Fruit fly (Drosophila melanogaster) whole organism, adult: ENCODE data around the gene cyc.

Experiments used
- CG11617 ChIP-seq: fragments of 200-800 bp; sonication (Bioruptor generic); optimal IDR thresholded peaks from 2 replicates; lab custom pipeline; 2017; ENCODE audit warnings: mild to moderate bottlenecking, missing biosample characterization, missing genetic modification reagents, missing genetic modification characterization
- CG12768 ChIP-seq: fragments of 200-800 bp; sonication (Bioruptor generic); optimal IDR thresholded peaks from 2 replicates; lab custom pipeline; 2017; ENCODE audit warnings: missing biosample characterization, missing genetic modification characterization, mild to moderate bottlenecking, moderate library complexity, missing genetic modification reagents
- CG14711 ChIP-seq: fragments of 200-800 bp; sonication (Bioruptor generic); optimal IDR thresholded peaks from 2 replicates; lab custom pipeline; 2018; ENCODE audit warnings: missing biosample characterization, mild to moderate bottlenecking, missing genetic modification characterization, moderate library complexity
- CG1620 ChIP-seq: fragments of 200-800 bp; sonication (Bioruptor generic); optimal IDR thresholded peaks from 2 replicates; lab custom pipeline; 2016; ENCODE audit warnings: missing biosample characterization, missing genetic modification characterization
- CG33017 ChIP-seq: fragments of 200-800 bp; sonication (Bioruptor generic); optimal IDR thresholded peaks from 2 replicates; lab custom pipeline; 2018; ENCODE audit warnings: missing biosample characterization, mild to moderate bottlenecking, missing genetic modification characterization, moderate library complexity
- CG5204 ChIP-seq: fragments of 200-800 bp; sonication (Bioruptor generic); optimal IDR thresholded peaks from 2 replicates; lab custom pipeline; 2016; ENCODE audit warnings: missing biosample characterization, missing genetic modification characterization
- CG7045 ChIP-seq: fragments of 200-800 bp; sonication (Bioruptor generic); optimal IDR thresholded peaks from 2 replicates; lab custom pipeline; 2017; ENCODE audit warnings: missing biosample characterization, mild to moderate bottlenecking, missing genetic modification characterization
- CG7101 ChIP-seq: fragments of 200-800 bp; sonication (Bioruptor generic); optimal IDR thresholded peaks from 2 replicates; lab custom pipeline; 2018; ENCODE audit warnings: missing biosample characterization, mild to moderate bottlenecking, missing genetic modification characterization, moderate library complexity
- Clk ChIP-seq: fragments of 200-800 bp; sonication (Bioruptor generic); optimal IDR thresholded peaks from 2 replicates; lab custom pipeline; 2017; ENCODE audit warnings: missing biosample characterization, missing genetic modification characterization
- Crg-1 ChIP-seq: fragments of 200-800 bp; sonication (Bioruptor generic); optimal IDR thresholded peaks from 2 replicates; lab custom pipeline; 2016; ENCODE audit warnings: missing biosample characterization, missing genetic modification characterization
- Hr96 ChIP-seq: fragments of 200-800 bp; sonication (Bioruptor generic); optimal IDR thresholded peaks from 2 replicates; lab custom pipeline; 2016; ENCODE audit warnings: missing biosample characterization, missing genetic modification characterization
- Mnt ChIP-seq: fragments of 200-800 bp; sonication (Bioruptor generic); optimal IDR thresholded peaks from 2 replicates; lab custom pipeline; 2016; ENCODE audit warnings: missing biosample characterization, mild to moderate bottlenecking, missing genetic modification characterization
- bab1 ChIP-seq: fragments of 200-800 bp; sonication (Bioruptor generic); optimal IDR thresholded peaks from 3 replicates; lab custom pipeline; 2019; ENCODE audit warnings: missing biosample characterization, mild to moderate bottlenecking, missing genetic modification characterization, moderate library complexity
- cic ChIP-seq: fragments of 200-800 bp; sonication (Bioruptor generic); optimal IDR thresholded peaks from 2 replicates; lab custom pipeline; 2017; ENCODE audit warnings: missing biosample characterization, mild to moderate bottlenecking, missing genetic modification characterization, moderate library complexity
- cnc ChIP-seq, 2 experiments: fragments of >200 bp; optimal IDR thresholded peaks; 2 replicates each; lab custom pipeline; 2017
- kay ChIP-seq: fragments of 200-800 bp; sonication (Bioruptor generic); peaks from one replicate; lab custom pipeline; 2016; ENCODE audit warnings: missing biosample characterization, missing genetic modification characterization, borderline replicate concordance
- ovo ChIP-seq: fragments of 200-800 bp; sonication (Bioruptor generic); optimal IDR thresholded peaks from 2 replicates; lab custom pipeline; 2016; ENCODE audit warnings: missing biosample characterization, missing genetic modification characterization
- pad ChIP-seq: fragments of 200-800 bp; sonication (Bioruptor generic); optimal IDR thresholded peaks from 3 replicates; lab custom pipeline; 2017; ENCODE audit warnings: missing biosample characterization, missing genetic modification characterization, mild to moderate bottlenecking, moderate library complexity, missing genetic modification reagents
- tj ChIP-seq: fragments of 200-800 bp; sonication (Bioruptor generic); optimal IDR thresholded peaks from 3 replicates; lab custom pipeline; 2017; ENCODE audit warnings: missing biosample characterization, mild to moderate bottlenecking, missing genetic modification characterization, moderate library complexity
- toe ChIP-seq: fragments of 200-800 bp; sonication (Bioruptor generic); optimal IDR thresholded peaks from 2 replicates; lab custom pipeline; 2016; ENCODE audit warnings: missing biosample characterization, missing genetic modification characterization

Gene cyc

dm6 chr3L:19815472-19816150 is at the start of gene cyc:
TSS of gene cyc (minus strand) at chr3L:19815938.
- TF ChIP-seq bab1 (GFP tag; lab: Kevin White, UChicago) (peak; percentile 53), CG7045 (peak; percentile 10), cic (GFP tag; lab: Kevin White, UChicago) (peak; percentile 75), CG5204 (no peak), Mnt (GFP tag; lab: Kevin White, UChicago) (peak; percentile 60), Hr96 (GFP tag; lab: Kevin White, UChicago) (no peak), CG7101 (peak; percentile 44), ovo (GFP tag; lab: Kevin White, UChicago) (peak; percentile 71), Clk (GFP tag; lab: Kevin White, UChicago) (no peak), CG14711 (no peak), toe (no peak), CG12768 (peak; percentile 74), CG33017 (tag; lab: Kevin White, UChicago) (peak; percentile 57), Crg-1 (GFP tag; lab: Kevin White, UChicago) (no peak), cnc (optimal IDR thresholded peaks at IDR 0.05; lab: Kevin White, UChicago) (no peak), CG11617 (GFP tag; lab: Kevin White, UChicago) (peak; percentile 54), pad (GFP tag; lab: Kevin White, UChicago) (peak; percentile 27), kay (no peak), tj (GFP tag; lab: Kevin White, UChicago) (peak; percentile 55), CG1620 (no peak)

- TF ChIP-seq CG1620 (peak; percentile 4), bab1 (GFP tag; lab: Kevin White, UChicago) (peak; percentile 83), Mnt (GFP tag; lab: Kevin White, UChicago) (peak; percentile 86), cnc (optimal IDR thresholded peaks at IDR 0.05; lab: Kevin White, UChicago) (no peak), Clk (GFP tag; lab: Kevin White, UChicago) (no peak), pad (GFP tag; lab: Kevin White, UChicago) (peak; percentile 44), kay (no peak), toe (no peak), CG33017 (tag; lab: Kevin White, UChicago) (peak; percentile 16), CG11617 (GFP tag; lab: Kevin White, UChicago) (peak; percentile 58), tj (GFP tag; lab: Kevin White, UChicago) (peak; percentile 73), CG12768 (peak; percentile 73), Hr96 (GFP tag; lab: Kevin White, UChicago) (peak; percentile 31), CG5204 (no peak), cic (GFP tag; lab: Kevin White, UChicago) (peak; percentile 25), CG14711 (no peak), Crg-1 (GFP tag; lab: Kevin White, UChicago) (peak; percentile 37), ovo (GFP tag; lab: Kevin White, UChicago) (peak; percentile 65), CG7101 (peak; percentile 40), CG7045 (no peak)
These were observed 45.5 kb upstream of the cyc start for dm6 chr3L:19861215-19861614.

- TF ChIP-seq kay = no peak
- TF ChIP-seq CG5204 = no peak
- TF ChIP-seq Clk (GFP tag; lab: Kevin White, UChicago) = no peak
- no peak for TF ChIP-seq cic (GFP tag; lab: Kevin White, UChicago)
- TF ChIP-seq ovo (GFP tag; lab: Kevin White, UChicago) = no peak
- no peak for TF ChIP-seq CG1620
- TF ChIP-seq toe = no peak
- no peak for TF ChIP-seq CG11617 (GFP tag; lab: Kevin White, UChicago)
- TF ChIP-seq CG33017 (tag; lab: Kevin White, UChicago) = no peak
- TF ChIP-seq bab1 (GFP tag; lab: Kevin White, UChicago) = no peak
- TF ChIP-seq CG12768 = no peak
- TF ChIP-seq cnc (optimal IDR thresholded peaks at IDR 0.05; lab: Kevin White, UChicago) = no peak
- TF ChIP-seq Crg-1 (GFP tag; lab: Kevin White, UChicago) = no peak
- TF ChIP-seq tj (GFP tag; lab: Kevin White, UChicago) = no peak
These were observed 42.3 kb upstream of the cyc start for dm6 chr3L:19857923-19858490.

- no peak for TF ChIP-seq Hr96 (GFP tag; lab: Kevin White, UChicago)
- peak; percentile 76 for TF ChIP-seq kay
- TF ChIP-seq Clk (GFP tag; lab: Kevin White, UChicago) = no peak
- no peak for TF ChIP-seq CG1620
These were observed 32.3 kb upstream of the cyc start for dm6 chr3L:19848080-19848479.

- TF ChIP-seq CG1620 (no peak), CG14711 (no peak), CG7045 (no peak), CG11617 (GFP tag; lab: Kevin White, UChicago) (no peak), CG33017 (tag; lab: Kevin White, UChicago) (no peak), Mnt (GFP tag; lab: Kevin White, UChicago) (no peak), bab1 (GFP tag; lab: Kevin White, UChicago) (no peak), cic (GFP tag; lab: Kevin White, UChicago) (no peak), cnc (optimal IDR thresholded peaks at IDR 0.05; lab: Kevin White, UChicago) (no peak), tj (GFP tag; lab: Kevin White, UChicago) (no peak), ovo (GFP tag; lab: Kevin White, UChicago) (no peak), CG12768 (no peak), CG7101 (no peak)
These were observed 31.2 kb upstream of the cyc start for dm6 chr3L:19846960-19847359.

- TF ChIP-seq Hr96 (GFP tag; lab: Kevin White, UChicago) (no peak), CG12768 (no peak), pad (GFP tag; lab: Kevin White, UChicago) (no peak), cnc (optimal IDR thresholded peaks at IDR 0.05; lab: Kevin White, UChicago) (no peak), tj (GFP tag; lab: Kevin White, UChicago) (peak; percentile 94)
These were observed 30.2 kb upstream of the cyc start for dm6 chr3L:19845907-19846301.
